Worm (Caenorhabditis elegans) whole organism, young adult: ENCODE results near the gene abu-1.

ENCODE experiments used
- B0019.2 ChIP-seq: fragments of 200-800 bp; sonication (Bioruptor generic); conservative IDR thresholded peaks from 2 replicates; pipeline ENCODE4 v1.3.6; 2022; ENCODE audit warnings: missing genetic modification reagents, missing genetic modification characterization, missing compliant biosample characterization
- C06A6.2 ChIP-seq: fragments of 200-800 bp; sonication (Bioruptor generic); conservative IDR thresholded peaks from 2 replicates; pipeline ENCODE4 v1.3.6; 2022; ENCODE audit warnings: missing genetic modification characterization, missing compliant biosample characterization
- F37B4.10 ChIP-seq: fragments of 200-800 bp; sonication (Bioruptor generic); IDR thresholded peaks from 2 replicates; pipeline ENCODE4 v1.3.6; 2022; ENCODE audit warnings: missing genetic modification characterization, missing compliant biosample characterization
- F57A8.1 ChIP-seq: fragments of 200-800 bp; sonication (Bioruptor generic); optimal IDR thresholded peaks from 2 replicates; lab custom pipeline; 2018; ENCODE audit warnings: mild to moderate bottlenecking, missing genetic modification characterization, moderate library complexity, missing compliant biosample characterization
- K12H6.12 ChIP-seq: fragments of 200-800 bp; sonication (Bioruptor generic); optimal IDR thresholded peaks from 2 replicates; lab custom pipeline; 2018; ENCODE audit warnings: mild to moderate bottlenecking, missing genetic modification characterization, missing compliant biosample characterization
- Y53F4B.3 ChIP-seq: fragments of 200-800 bp; sonication (Bioruptor generic); IDR thresholded peaks from 2 replicates; pipeline ENCODE4 v1.3.6; 2022; ENCODE audit warnings: missing genetic modification reagents, missing genetic modification characterization, missing compliant biosample characterization
- akir-1 ChIP-seq: fragments of 200-800 bp; sonication (Bioruptor generic); optimal IDR thresholded peaks from 2 replicates; lab custom pipeline; 2018; ENCODE audit warnings: mild to moderate bottlenecking, missing genetic modification characterization, moderate library complexity, missing compliant biosample characterization
- athp-1 ChIP-seq: sonication (generic microtip); optimal IDR thresholded peaks from 2 replicates; lab custom pipeline; 2017; ENCODE audit warnings: mild to moderate bottlenecking, missing genetic modification characterization, missing compliant biosample characterization
- attf-3 ChIP-seq: fragments of 200-800 bp; sonication (Bioruptor generic); conservative IDR thresholded peaks from 2 replicates; pipeline ENCODE4 v1.3.6; 2022; ENCODE audit warnings: missing genetic modification reagents, missing genetic modification characterization, missing compliant biosample characterization
- attf-5 ChIP-seq: fragments of 200-800 bp; sonication (Bioruptor generic); optimal IDR thresholded peaks from 2 replicates; lab custom pipeline; 2018; ENCODE audit warnings: mild to moderate bottlenecking, missing genetic modification characterization, missing compliant biosample characterization
- ceh-58 ChIP-seq: fragments of 200-800 bp; sonication (Bioruptor generic); IDR thresholded peaks from 2 replicates; pipeline ENCODE4 v1.3.6; 2022; ENCODE audit warnings: missing genetic modification characterization, missing compliant biosample characterization
- ceh-79 ChIP-seq: sonication (generic microtip); optimal IDR thresholded peaks from 2 replicates; lab custom pipeline; 2017; ENCODE audit warnings: mild to moderate bottlenecking, missing genetic modification characterization, missing compliant biosample characterization
- chd-7 ChIP-seq: sonication (generic microtip); optimal IDR thresholded peaks from 2 replicates; lab custom pipeline; 2016; ENCODE audit warnings: mild to moderate bottlenecking, missing genetic modification characterization, moderate library complexity, missing compliant biosample characterization
- die-1 ChIP-seq: sonication (generic microtip); optimal IDR thresholded peaks from 2 replicates; lab custom pipeline; 2016; ENCODE audit warnings: missing genotype, mild to moderate bottlenecking, missing genetic modification characterization, missing compliant biosample characterization
- efl-1 ChIP-seq: fragments of 150-350 bp; optimal IDR thresholded peaks from 2 replicates; lab custom pipeline; 2014; ENCODE audit warnings: missing biosample characterization, missing genetic modification reagents, missing genetic modification characterization
- egl-18 ChIP-seq: fragments of 200-800 bp; sonication (Bioruptor generic); IDR thresholded peaks from 2 replicates; pipeline ENCODE4 v1.3.6; 2022; ENCODE audit warnings: missing genetic modification reagents, missing genetic modification characterization, missing compliant biosample characterization
- egrh-3 ChIP-seq: fragments of 200-800 bp; sonication (Bioruptor generic); IDR thresholded peaks from 2 replicates; pipeline ENCODE4 v1.3.6; 2022; ENCODE audit warnings: missing genetic modification reagents, missing genetic modification characterization, missing compliant biosample characterization
- ets-4 ChIP-seq: fragments of 200-800 bp; sonication (Bioruptor generic); optimal IDR thresholded peaks from 2 replicates; lab custom pipeline; 2018; ENCODE audit warnings: mild to moderate bottlenecking, missing genetic modification characterization, missing compliant biosample characterization
- fkh-3 ChIP-seq: sonication (generic microtip); optimal IDR thresholded peaks from 2 replicates; lab custom pipeline; 2016; ENCODE audit warnings: mild to moderate bottlenecking, missing genetic modification characterization, missing compliant biosample characterization
- hlh-12 ChIP-seq: sonication (generic microtip); optimal IDR thresholded peaks from 2 replicates; lab custom pipeline; 2016; ENCODE audit warnings: missing genetic modification characterization, missing compliant biosample characterization
- hmg-1.2 ChIP-seq: fragments of 200-800 bp; sonication (Bioruptor generic); IDR thresholded peaks from 2 replicates; pipeline ENCODE4 v1.3.6; 2022; ENCODE audit warnings: missing genetic modification reagents, missing genetic modification characterization, missing compliant biosample characterization
- lin-40 ChIP-seq: sonication (generic microtip); optimal IDR thresholded peaks from 2 replicates; lab custom pipeline; 2016; ENCODE audit warnings: missing genetic modification characterization, mild to moderate bottlenecking, missing compliant biosample characterization, missing genotype, missing genetic modification reagents
- madf-6 ChIP-seq: fragments of 200-800 bp; sonication (Bioruptor generic); IDR thresholded peaks from 2 replicates; pipeline ENCODE4 v1.3.6; 2022; ENCODE audit warnings: missing genetic modification reagents, missing genetic modification characterization, missing compliant biosample characterization
- mel-28 ChIP-seq: sonication (generic microtip); optimal IDR thresholded peaks from 2 replicates; lab custom pipeline; 2016; ENCODE audit warnings: borderline replicate concordance, mild to moderate bottlenecking, missing genetic modification characterization, missing compliant biosample characterization
- mxl-1 ChIP-seq: sonication (generic microtip); optimal IDR thresholded peaks from 2 replicates; lab custom pipeline; 2016; ENCODE audit warnings: missing genetic modification characterization, missing compliant biosample characterization
- nfya-2 ChIP-seq: fragments of 200-800 bp; sonication (Bioruptor generic); IDR thresholded peaks from 2 replicates; pipeline ENCODE4 v1.3.6; 2022; ENCODE audit warnings: missing genetic modification reagents, missing genetic modification characterization, missing compliant biosample characterization
- nhr-80 ChIP-seq: sonication (generic microtip); optimal IDR thresholded peaks from 2 replicates; lab custom pipeline; 2016; ENCODE audit warnings: missing genetic modification characterization, missing compliant biosample characterization
- pha-4 ChIP-seq: fragments of 150-350 bp; sonication (generic microtip); optimal IDR thresholded peaks from 2 replicates; lab custom pipeline; 2014; ENCODE audit warnings: missing biosample characterization, missing genetic modification reagents, missing genetic modification characterization
- rcor-1 ChIP-seq: fragments of 200-800 bp; sonication (Bioruptor generic); IDR thresholded peaks from 2 replicates; pipeline ENCODE4 v1.3.6; 2022; ENCODE audit warnings: missing genetic modification reagents, missing genetic modification characterization, missing compliant biosample characterization
- snpc-1.3 ChIP-seq: sonication (generic microtip); optimal IDR thresholded peaks from 2 replicates; lab custom pipeline; 2017; ENCODE audit warnings: missing genetic modification characterization, mild to moderate bottlenecking, missing compliant biosample characterization, antibody characterized with exemption, moderate library complexity, missing genotype, missing genetic modification reagents; ENCODE audit not compliant: insufficient read depth
- tbx-9 ChIP-seq: sonication (generic microtip); optimal IDR thresholded peaks from 2 replicates; lab custom pipeline; 2016; ENCODE audit warnings: borderline replicate concordance, missing genetic modification characterization, inconsistent platforms, missing compliant biosample characterization
- unc-130 ChIP-seq: sonication (generic microtip); optimal IDR thresholded peaks from 2 replicates; lab custom pipeline; 2016; ENCODE audit warnings: missing genetic modification reagents, missing genetic modification characterization, missing compliant biosample characterization
- xnd-1 ChIP-seq: sonication (generic microtip); optimal IDR thresholded peaks from 2 replicates; lab custom pipeline; 2016; ENCODE audit warnings: missing genotype, missing genetic modification reagents, missing genetic modification characterization, missing compliant biosample characterization
- zim-3 ChIP-seq: sonication (generic microtip); optimal IDR thresholded peaks from 2 replicates; lab custom pipeline; 2017; ENCODE audit warnings: mild to moderate bottlenecking, missing genetic modification characterization, moderate library complexity, missing compliant biosample characterization
- ztf-18 ChIP-seq: sonication (generic microtip); optimal IDR thresholded peaks from 2 replicates; lab custom pipeline; 2016; ENCODE audit warnings: missing genotype, mild to moderate bottlenecking, missing genetic modification characterization, missing compliant biosample characterization

abu-1 gene

ce11 chrV:10414610-10415009, 33.0 kb upstream of the abu-1 start, which contains the start of gene F15H10.9:
TSS of gene F15H10.9 (minus strand) at chrV:10414710.
- TF ChIP-seq efl-1 (no peak), egrh-3 (no peak), Y53F4B.3 (no peak), zim-3 (tag; lab: Kevin White, UChicago) (no peak), die-1 (no peak), tbx-9 (tag; lab: Kevin White, UChicago) (no peak), chd-7 (tag; lab: Kevin White, UChicago) (no peak), egl-18 (no peak), snpc-1.3 (tag; lab: Kevin White, UChicago) (no peak), attf-5 (GFP tag; lab: Kevin White, UChicago) (no peak), xnd-1 (no peak), B0019.2 (GFP tag; lab: Robert Waterston, UW) (no peak), unc-130 (GFP tag; lab: Kevin White, UChicago) (no peak), ceh-79 (no peak), mxl-1 (tag; lab: Kevin White, UChicago) (no peak), hmg-1.2 (GFP tag; lab: Robert Waterston, UW) (no peak)
- TF ChIP-seq, all 124 proteins: peak for 0

DNA sequence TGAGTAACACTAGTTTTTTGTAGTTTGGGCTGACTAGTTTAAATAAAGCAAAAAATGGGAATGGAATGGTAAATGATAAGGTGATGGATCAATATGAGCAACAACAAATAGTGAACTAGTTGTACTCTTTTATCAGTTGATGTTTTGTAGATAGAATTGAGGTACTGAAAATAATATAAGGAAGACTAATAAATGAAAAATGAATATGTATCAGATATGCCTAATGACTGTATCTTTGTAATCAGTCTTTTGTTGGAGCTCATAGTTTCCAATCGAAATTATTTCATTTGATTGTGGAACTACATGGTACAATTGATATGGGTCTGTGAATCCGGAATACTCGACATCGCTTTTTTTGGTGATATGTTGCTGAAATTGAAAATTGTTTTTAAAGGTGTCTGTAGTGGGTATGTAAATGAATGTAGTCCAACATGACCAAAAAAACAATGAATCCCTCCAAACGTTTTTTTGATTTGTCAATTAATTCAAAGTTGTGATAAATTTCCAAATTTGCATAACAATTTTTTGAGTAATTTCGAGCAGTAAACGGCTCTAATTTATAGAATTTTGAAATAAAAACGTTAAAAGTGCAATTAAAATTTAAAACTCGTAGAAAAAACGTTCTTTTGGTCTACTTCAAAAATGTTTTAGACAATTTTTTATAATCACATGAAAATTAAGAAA, 28.5 kb upstream of the abu-1 start, which contains the start of gene F15H10.12:
Gene F15H10.12 (minus strand): TSS at position 51 of the 684 bp plus-strand sequence.
- TF ChIP-seq hlh-12 (tag; lab: Kevin White, UChicago), result no peak
- TF ChIP-seq, all 124 proteins: peak for 0

DNA sequence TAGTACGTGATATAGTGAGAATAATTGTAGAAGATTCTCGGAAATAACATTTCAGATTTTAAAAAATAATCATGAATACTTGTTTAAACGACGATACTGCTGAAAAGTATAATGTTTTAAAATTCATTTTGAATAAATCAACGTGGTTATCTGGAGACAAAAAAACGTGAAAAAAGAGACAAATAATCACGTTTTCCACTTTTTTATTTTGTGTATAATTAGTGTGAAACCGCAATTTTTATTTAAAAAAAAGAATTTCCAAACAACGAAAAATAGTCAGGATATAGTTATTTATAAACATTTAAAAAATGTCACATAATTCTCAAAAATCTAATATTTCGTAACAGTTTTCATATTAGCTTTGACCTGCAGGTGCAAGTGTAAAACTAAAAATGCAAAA, 24.7 kb upstream of the abu-1 start, which contains the start of gene F15H10.7:
Gene F15H10.7 (minus strand): TSS at position 101 of the 400 bp plus-strand sequence.
- TF ChIP-seq nfya-2 (GFP tag; lab: Robert Waterston, UW), result no peak
- TF ChIP-seq lin-40 (tag; lab: Kevin White, UChicago), result no peak
- no peak for TF ChIP-seq C06A6.2 (GFP tag; lab: Robert Waterston, UW)
- TF ChIP-seq pha-4 (tag; lab: Kevin White, UChicago), result no peak
- no peak for TF ChIP-seq athp-1 (tag; lab: Kevin White, UChicago)
- TF ChIP-seq akir-1 (GFP tag; lab: Kevin White, UChicago), result no peak
- no peak for TF ChIP-seq fkh-3 (tag; lab: Kevin White, UChicago)
- no peak for TF ChIP-seq ztf-18 (tag; lab: Kevin White, UChicago)
- no peak for TF ChIP-seq mel-28
- TF ChIP-seq unc-130 (GFP tag; lab: Kevin White, UChicago), result no peak
- no peak for TF ChIP-seq Y53F4B.3
- no peak for TF ChIP-seq die-1
- TF ChIP-seq F57A8.1 (GFP tag; lab: Kevin White, UChicago), result no peak
- TF ChIP-seq rcor-1 (GFP tag; lab: Robert Waterston, UW), result no peak

ce11 chrV:10404701-10405100, 23.1 kb upstream of the abu-1 start:
- TF ChIP-seq madf-6 (no peak), K12H6.12 (tag; lab: Kevin White, UChicago) (no peak), ceh-58 (no peak), nhr-80 (tag; lab: Kevin White, UChicago) (peak; percentile 74), ets-4 (GFP tag; lab: Kevin White, UChicago) (no peak), attf-3 (GFP tag; lab: Robert Waterston, UW) (no peak), F37B4.10 (GFP tag; lab: Robert Waterston, UW) (no peak)
